Worm (Caenorhabditis elegans): ENCODE data around the gene clec-213.

clec-213 gene

DNA sequence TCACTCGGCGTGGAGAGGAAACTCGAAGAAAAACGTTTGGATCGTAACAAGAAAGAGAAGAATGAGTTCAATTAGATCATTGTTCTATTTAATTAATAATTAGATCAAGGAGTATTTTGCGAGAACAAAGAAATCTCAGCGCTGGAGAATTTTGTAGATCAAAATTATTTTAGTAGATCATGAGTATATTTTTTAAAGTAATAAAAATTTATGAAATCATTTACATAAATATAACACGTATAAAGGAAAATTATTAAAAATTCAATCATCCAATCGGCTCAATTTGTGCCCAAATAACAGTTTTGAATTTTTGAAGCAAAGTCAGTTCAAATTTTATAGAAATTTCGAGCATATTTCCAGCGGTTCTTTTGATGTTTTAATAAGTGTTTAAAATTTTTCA, 19.2 kb downstream of the clec-213 start, which contains the start of gene C50E3.13:
Gene C50E3.13 (minus strand): TSS at position 101 of the 400 bp plus-strand sequence.
- TF ChIP-seq ceh-39 (tag; optimal IDR thresholded peaks at IDR 0.05) (no peak), blmp-1 (tag; optimal IDR thresholded peaks at IDR 0.05) (no peak), snpc-4 (tag; optimal IDR thresholded peaks at IDR 0.05) (no peak), unc-39 (tag; optimal IDR thresholded peaks at IDR 0.05) (no peak), bed-3 (GFP tag; optimal IDR thresholded peaks at IDR 0.05) (no peak), mls-2 (tag; optimal IDR thresholded peaks at IDR 0.05) (no peak)

ce11 chrV:7624652-7625051, 19.7 kb downstream of the clec-213 start, which contains the start of gene grsp-4:
Gene grsp-4, plus strand, starts transcription at chrV:7624952.
- TF ChIP-seq nhr-237 (tag; optimal IDR thresholded peaks at IDR 0.05) = no peak
- TF ChIP-seq zip-8 (tag; optimal IDR thresholded peaks at IDR 0.05) = no peak
- no peak for TF ChIP-seq lsy-2 (tag; optimal IDR thresholded peaks at IDR 0.05)
- no peak for TF ChIP-seq cnd-1 (tag; optimal IDR thresholded peaks at IDR 0.05)
- TF ChIP-seq mls-2 (tag; optimal IDR thresholded peaks at IDR 0.05) = no peak
- no peak for TF ChIP-seq blmp-1 (tag; optimal IDR thresholded peaks at IDR 0.05)
- TF ChIP-seq sem-2 (GFP tag; optimal IDR thresholded peaks at IDR 0.05) = no peak
- TF ChIP-seq unc-62 (GFP tag; optimal IDR thresholded peaks at IDR 0.05) = no peak
- no peak for TF ChIP-seq nhr-12 (tag; optimal IDR thresholded peaks at IDR 0.05)
- no peak for TF ChIP-seq nhr-28 (tag; optimal IDR thresholded peaks at IDR 0.05)
- TF ChIP-seq nhr-76 (tag; optimal IDR thresholded peaks at IDR 0.05) = no peak
- TF ChIP-seq sptf-1 (tag; optimal IDR thresholded peaks at IDR 0.05) = no peak
- TF ChIP-seq ceh-83 (GFP tag; optimal IDR thresholded peaks at IDR 0.05) = no peak
- no peak for TF ChIP-seq flh-1 (GFP tag; optimal IDR thresholded peaks at IDR 0.05)

DNA sequence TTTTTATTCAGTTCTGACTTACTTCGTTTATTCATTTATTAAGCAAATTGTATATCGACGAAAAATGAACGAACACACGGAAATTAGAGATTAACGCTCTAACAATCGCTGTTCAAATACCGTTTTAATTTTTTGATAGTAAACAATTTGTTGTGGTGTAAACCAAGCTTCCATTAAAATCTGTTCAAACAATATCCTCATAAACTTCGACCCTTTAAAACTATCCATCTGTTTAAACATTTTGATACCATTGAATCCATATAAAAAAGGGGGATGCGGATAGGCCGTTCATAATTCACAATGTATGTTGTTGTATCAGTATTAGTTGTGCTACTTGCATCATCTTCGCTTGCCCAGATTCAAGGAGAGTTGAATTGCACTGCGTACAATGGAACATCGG, 21.6 kb downstream of the clec-213 start, which contains the start of gene F07C4.6:
Gene F07C4.6 (plus strand): TSS at position 301 of the 400 bp plus-strand sequence.
- TF ChIP-seq drap-1 (GFP tag; optimal IDR thresholded peaks at IDR 0.05) (no peak), mep-1 (tag; optimal IDR thresholded peaks at IDR 0.05) (no peak), ztf-11 (tag; optimal IDR thresholded peaks at IDR 0.05) (no peak), blmp-1 (tag; optimal IDR thresholded peaks at IDR 0.05) (no peak), zip-8 (tag; optimal IDR thresholded peaks at IDR 0.05) (no peak), unc-120 (tag; optimal IDR thresholded peaks at IDR 0.05; ENCODE audit: poor library complexity, severe bottlenecking) (no peak), cnd-1 (tag; optimal IDR thresholded peaks at IDR 0.05) (no peak), sptf-1 (tag; optimal IDR thresholded peaks at IDR 0.05) (no peak), lsy-2 (tag; optimal IDR thresholded peaks at IDR 0.05) (no peak)

- TF ChIP-seq cnd-1 (tag; optimal IDR thresholded peaks at IDR 0.05) = no peak
- TF ChIP-seq elt-3 (tag; optimal IDR thresholded peaks at IDR 0.05) = no peak
- no peak for TF ChIP-seq sem-2 (GFP tag; optimal IDR thresholded peaks at IDR 0.05)
- TF ChIP-seq lsy-2 (tag; optimal IDR thresholded peaks at IDR 0.05) = no peak
- no peak for TF ChIP-seq ceh-83 (GFP tag; optimal IDR thresholded peaks at IDR 0.05)
- TF ChIP-seq ztf-11 (tag; optimal IDR thresholded peaks at IDR 0.05) = no peak
- no peak for TF ChIP-seq nhr-76 (tag; optimal IDR thresholded peaks at IDR 0.05)
- TF ChIP-seq nhr-12 (tag; optimal IDR thresholded peaks at IDR 0.05) = no peak
- no peak for TF ChIP-seq sptf-1 (tag; optimal IDR thresholded peaks at IDR 0.05)
- no peak for TF ChIP-seq blmp-1 (tag; optimal IDR thresholded peaks at IDR 0.05)
- no peak for TF ChIP-seq bed-3 (GFP tag; optimal IDR thresholded peaks at IDR 0.05)
- TF ChIP-seq drap-1 (GFP tag; optimal IDR thresholded peaks at IDR 0.05) = no peak
- TF ChIP-seq M03D4.4 (tag; optimal IDR thresholded peaks at IDR 0.05) = no peak
- no peak for TF ChIP-seq unc-120 (tag; optimal IDR thresholded peaks at IDR 0.05; ENCODE audit: poor library complexity, severe bottlenecking)
Observed at ce11 chrV:7629504-7629903, 24.5 kb downstream of the clec-213 start, which contains the start of gene srd-30. Gene srd-30, plus strand, starts transcription at chrV:7629804.

ce11 chrV:7631732-7632131, 26.8 kb downstream of the clec-213 start, which contains the start of gene srd-25:
Gene srd-25, plus strand, starts transcription at chrV:7632032.
- TF ChIP-seq cnd-1 (tag; optimal IDR thresholded peaks at IDR 0.05) (no peak), snpc-4 (tag; optimal IDR thresholded peaks at IDR 0.05) (no peak), elt-1 (tag; optimal IDR thresholded peaks at IDR 0.05; ENCODE audit: borderline replicate concordance, insufficient read depth) (no peak), nhr-76 (tag; optimal IDR thresholded peaks at IDR 0.05) (no peak), ces-1 (GFP tag; optimal IDR thresholded peaks at IDR 0.05) (no peak), elt-3 (tag; optimal IDR thresholded peaks at IDR 0.05) (no peak), mep-1 (tag; optimal IDR thresholded peaks at IDR 0.05) (no peak), ceh-43 (GFP tag; optimal IDR thresholded peaks at IDR 0.05) (no peak), mls-2 (tag; optimal IDR thresholded peaks at IDR 0.05) (no peak), blmp-1 (tag; optimal IDR thresholded peaks at IDR 0.05) (no peak), tbx-8 (GFP tag; optimal IDR thresholded peaks at IDR 0.05) (no peak), nhr-237 (tag; optimal IDR thresholded peaks at IDR 0.05) (no peak), sptf-1 (tag; optimal IDR thresholded peaks at IDR 0.05) (no peak), pha-4 (tag; optimal IDR thresholded peaks at IDR 0.05) (no peak), drap-1 (GFP tag; optimal IDR thresholded peaks at IDR 0.05) (no peak)
